Worm (Caenorhabditis elegans) whole organism, mixed stage, embryonic: Measurements from ENCODE around the gene inos-1.

ENCODE experiments used
- M03D4.4 ChIP-seq: sonication (generic microtip); optimal IDR thresholded peaks from 2 replicates; lab custom pipeline; 2017; ENCODE audit warnings: mild to moderate bottlenecking, missing genetic modification characterization, missing compliant biosample characterization
- bed-3 ChIP-seq: fragments of 200-800 bp; sonication (Bioruptor generic); optimal IDR thresholded peaks from 3 replicates; lab custom pipeline; 2018; ENCODE audit warnings: mild to moderate bottlenecking, missing genetic modification characterization, moderate library complexity, missing compliant biosample characterization
- ceh-39 ChIP-seq: fragments of 150-350 bp; optimal IDR thresholded peaks from 2 replicates; lab custom pipeline; 2014; ENCODE audit warnings: missing biosample characterization, missing genetic modification characterization
- ceh-43 ChIP-seq: fragments of 200-800 bp; sonication (Bioruptor generic); optimal IDR thresholded peaks from 2 replicates; lab custom pipeline; 2018; ENCODE audit warnings: mild to moderate bottlenecking, missing genetic modification characterization, moderate library complexity, missing compliant biosample characterization
- ceh-83 ChIP-seq: fragments of 200-800 bp; sonication (Bioruptor generic); optimal IDR thresholded peaks from 2 replicates; lab custom pipeline; 2018; ENCODE audit warnings: mild to moderate bottlenecking, missing genetic modification characterization, missing compliant biosample characterization
- ces-1 ChIP-seq: fragments of 150-350 bp; optimal IDR thresholded peaks from 2 replicates; lab custom pipeline; 2014; ENCODE audit warnings: missing biosample characterization, missing genetic modification reagents, missing genetic modification characterization
- cnd-1 ChIP-seq: fragments of 200-800 bp; sonication (Bioruptor generic); optimal IDR thresholded peaks from 2 replicates; lab custom pipeline; 2018; ENCODE audit warnings: mild to moderate bottlenecking, missing genetic modification characterization, missing compliant biosample characterization
- drap-1 ChIP-seq: fragments of 200-800 bp; sonication (Bioruptor generic); optimal IDR thresholded peaks from 3 replicates; lab custom pipeline; 2018; ENCODE audit warnings: mild to moderate bottlenecking, missing genetic modification characterization, missing compliant biosample characterization
- elt-3 ChIP-seq: fragments of 150-350 bp; optimal IDR thresholded peaks from 2 replicates; lab custom pipeline; 2014; ENCODE audit warnings: missing biosample characterization, missing genetic modification characterization
- flh-1 ChIP-seq: fragments of 200-800 bp; sonication (Bioruptor generic); optimal IDR thresholded peaks from 2 replicates; lab custom pipeline; 2018; ENCODE audit warnings: mild to moderate bottlenecking, missing genetic modification characterization, moderate library complexity, missing compliant biosample characterization
- hlh-1 ChIP-seq: fragments of 150-350 bp; optimal IDR thresholded peaks from 2 replicates; lab custom pipeline; 2014; ENCODE audit warnings: missing biosample characterization, missing genetic modification reagents, missing genetic modification characterization
- lin-13 ChIP-seq: fragments of 150-350 bp; optimal IDR thresholded peaks from 2 replicates; lab custom pipeline; 2014; ENCODE audit warnings: missing biosample characterization, missing genetic modification characterization
- lin-32 ChIP-seq: fragments of 200-800 bp; sonication (Bioruptor generic); optimal IDR thresholded peaks from 2 replicates; lab custom pipeline; 2018; ENCODE audit warnings: mild to moderate bottlenecking, missing genetic modification characterization, missing compliant biosample characterization
- lsy-2 ChIP-seq: fragments of 150-350 bp; optimal IDR thresholded peaks from 2 replicates; lab custom pipeline; 2014; ENCODE audit warnings: missing biosample characterization, missing genetic modification characterization
- mab-5 ChIP-seq: fragments of 150-350 bp; optimal IDR thresholded peaks from 2 replicates; lab custom pipeline; 2014; ENCODE audit warnings: missing biosample characterization, missing genetic modification characterization
- mep-1 ChIP-seq: fragments of 150-350 bp; optimal IDR thresholded peaks from 2 replicates; lab custom pipeline; 2017; ENCODE audit warnings: missing biosample characterization, missing genetic modification reagents, missing genetic modification characterization, inconsistent platforms
- mls-2 ChIP-seq: sonication (generic microtip); optimal IDR thresholded peaks from 2 replicates; lab custom pipeline; 2016; ENCODE audit warnings: mild to moderate bottlenecking, missing genetic modification characterization, moderate library complexity, missing compliant biosample characterization
- nhr-12 ChIP-seq: fragments of 150-350 bp; optimal IDR thresholded peaks from 2 replicates; lab custom pipeline; 2014; ENCODE audit warnings: missing biosample characterization, missing genetic modification characterization
- nhr-2 ChIP-seq: fragments of 150-350 bp; optimal IDR thresholded peaks from 2 replicates; lab custom pipeline; 2014; ENCODE audit warnings: missing biosample characterization, missing genetic modification characterization
- nhr-237 ChIP-seq: fragments of 150-350 bp; optimal IDR thresholded peaks from 2 replicates; lab custom pipeline; 2014; ENCODE audit warnings: missing biosample characterization, missing genetic modification characterization
- nhr-76 ChIP-seq: sonication (generic microtip); optimal IDR thresholded peaks from 2 replicates; lab custom pipeline; 2017; ENCODE audit warnings: missing biosample characterization, missing genetic modification characterization
- pha-4 ChIP-seq: fragments of 150-350 bp; optimal IDR thresholded peaks from 2 replicates; lab custom pipeline; 2018; ENCODE audit warnings: missing biosample characterization, missing genetic modification reagents, missing genetic modification characterization
- sem-2 ChIP-seq: fragments of 200-800 bp; sonication (Bioruptor generic); optimal IDR thresholded peaks from 2 replicates; lab custom pipeline; 2018; ENCODE audit warnings: mild to moderate bottlenecking, missing genetic modification characterization, missing compliant biosample characterization
- snpc-4 ChIP-seq: fragments of 150-350 bp; optimal IDR thresholded peaks from 2 replicates; lab custom pipeline; 2014; ENCODE audit warnings: missing biosample characterization, missing genetic modification characterization
- unc-120 ChIP-seq: sonication (generic microtip); optimal IDR thresholded peaks from 2 replicates; lab custom pipeline; 2017; ENCODE audit warnings: missing genetic modification characterization, missing compliant biosample characterization; ENCODE audit not compliant: poor library complexity, severe bottlenecking
- unc-62 ChIP-seq: fragments of 150-350 bp; optimal IDR thresholded peaks from 2 replicates; lab custom pipeline; 2014; ENCODE audit warnings: missing biosample characterization, missing genetic modification reagents, missing genetic modification characterization
- zip-8 ChIP-seq: fragments of 150-350 bp; optimal IDR thresholded peaks from 2 replicates; lab custom pipeline; 2014; ENCODE audit warnings: missing biosample characterization, missing genetic modification characterization
- ztf-11 ChIP-seq: fragments of 150-350 bp; optimal IDR thresholded peaks from 2 replicates; lab custom pipeline; 2014; ENCODE audit warnings: missing biosample characterization, missing genetic modification characterization

The inos-1 gene

ce11 chrII:11727438-11727837 is 27.3 kb upstream of the inos-1 start:
- no peak for TF ChIP-seq nhr-76 (tag; lab: Kevin White, UChicago)
- TF ChIP-seq unc-120 (tag; lab: Kevin White, UChicago), result no peak
- TF ChIP-seq sem-2 (GFP tag; lab: Kevin White, UChicago), result no peak
- TF ChIP-seq elt-3 (tag; lab: Kevin White, UChicago), result no peak
- TF ChIP-seq mab-5, result no peak
- no peak for TF ChIP-seq drap-1 (GFP tag; lab: Kevin White, UChicago)
- no peak for TF ChIP-seq lsy-2
- no peak for TF ChIP-seq ceh-43 (GFP tag; lab: Kevin White, UChicago)
- TF ChIP-seq bed-3 (GFP tag; lab: Kevin White, UChicago), result no peak
- no peak for TF ChIP-seq ces-1 (GFP tag; lab: Kevin White, UChicago)

ce11 chrII:11726470-11727106 is 26.5 kb upstream of the inos-1 start, which contains the start of gene F13D12.5:
TSS of gene F13D12.5 (plus strand) at chrII:11726814.
- TF ChIP-seq mep-1 (no peak), cnd-1 (tag; lab: Kevin White, UChicago) (no peak)
- TF ChIP-seq, all 35 proteins: peak for 0

- no peak for TF ChIP-seq M03D4.4 (tag; lab: Kevin White, UChicago)
- no peak for TF ChIP-seq nhr-237 (tag; lab: Kevin White, UChicago)
- no peak for TF ChIP-seq ceh-39 (tag; lab: Kevin White, UChicago)
- no peak for TF ChIP-seq ceh-43 (GFP tag; lab: Kevin White, UChicago)
- no peak for TF ChIP-seq bed-3 (GFP tag; lab: Kevin White, UChicago)
- TF ChIP-seq unc-120 (tag; lab: Kevin White, UChicago), result no peak
Observed at ce11 chrII:11725615-11726014, 25.5 kb upstream of the inos-1 start.

ce11 chrII:11724362-11724761 is 24.3 kb upstream of the inos-1 start:
- TF ChIP-seq mls-2 (tag; lab: Kevin White, UChicago) (no peak), lin-13 (no peak), ceh-83 (GFP tag; lab: Kevin White, UChicago) (no peak), unc-120 (tag; lab: Kevin White, UChicago) (peak; percentile 25), pha-4 (tag; lab: Kevin White, UChicago) (no peak), nhr-2 (tag; lab: Kevin White, UChicago) (no peak), snpc-4 (tag; lab: Kevin White, UChicago) (no peak), nhr-12 (tag; lab: Kevin White, UChicago) (no peak), hlh-1 (tag; lab: Kevin White, UChicago) (peak; percentile 74), drap-1 (GFP tag; lab: Kevin White, UChicago) (no peak), ces-1 (GFP tag; lab: Kevin White, UChicago) (peak; percentile 85), zip-8 (no peak), bed-3 (GFP tag; lab: Kevin White, UChicago) (no peak)
- TF ChIP-seq, all 35 proteins: peak for 3

- TF ChIP-seq ces-1 (GFP tag; lab: Kevin White, UChicago) (peak; percentile 37), zip-8 (no peak)
Observed at ce11 chrII:11723904-11724303, 23.8 kb upstream of the inos-1 start, which contains the start of gene ldh-1. TSS of gene ldh-1 (plus strand) at chrII:11724204.

- TF ChIP-seq unc-62 (GFP tag; lab: Kevin White, UChicago) (no peak), mab-5 (no peak), snpc-4 (tag; lab: Kevin White, UChicago) (no peak), lin-32 (GFP tag; lab: Kevin White, UChicago) (no peak), M03D4.4 (tag; lab: Kevin White, UChicago) (no peak), ztf-11 (no peak), lsy-2 (no peak), nhr-237 (tag; lab: Kevin White, UChicago) (no peak), ces-1 (GFP tag; lab: Kevin White, UChicago) (no peak), hlh-1 (tag; lab: Kevin White, UChicago) (no peak), cnd-1 (tag; lab: Kevin White, UChicago) (no peak), pha-4 (tag; lab: Kevin White, UChicago) (no peak), flh-1 (no peak), nhr-12 (tag; lab: Kevin White, UChicago) (no peak), mls-2 (tag; lab: Kevin White, UChicago) (no peak), mep-1 (no peak), ceh-39 (tag; lab: Kevin White, UChicago) (no peak)
Observed at ce11 chrII:11722164-11722563, 22.1 kb upstream of the inos-1 start.
